Worm (Caenorhabditis elegans) whole organism, L3 larva: ENCODE results near the gene T05B4.10.

Experiments used
- ZK546.5 ChIP-seq: sonication (generic microtip); optimal IDR thresholded peaks from 2 replicates; lab custom pipeline; 2017; ENCODE audit warnings: missing biosample characterization, missing genetic modification characterization
- ama-1 ChIP-seq: fragments of 150-350 bp; optimal IDR thresholded peaks from 2 replicates; lab custom pipeline; 2018
- elt-1 ChIP-seq: fragments of 150-350 bp; optimal IDR thresholded peaks from 2 replicates; lab custom pipeline; 2014; ENCODE audit warnings: missing biosample characterization, missing genetic modification characterization
- elt-3 ChIP-seq, 3 experiments: fragments of 150-350 bp in 1 of 3; sonication (generic microtip) in 2 of 3; optimal IDR thresholded peaks; 2 replicates in 2 of 3; 4 replicates in 1 of 3; lab custom pipeline; 2014 to 2017; ENCODE audit warnings: missing biosample characterization in 3 of 3, missing genetic modification characterization in 3 of 3
- fkh-10 ChIP-seq: sonication (generic microtip); optimal IDR thresholded peaks from 2 replicates; lab custom pipeline; 2017; ENCODE audit warnings: missing biosample characterization, missing genetic modification reagents, missing genetic modification characterization
- nhr-237 ChIP-seq: fragments of 150-350 bp; optimal IDR thresholded peaks from 2 replicates; lab custom pipeline; 2014; ENCODE audit warnings: missing biosample characterization, missing genetic modification characterization
- snpc-4 ChIP-seq: fragments of 150-350 bp; optimal IDR thresholded peaks from 2 replicates; lab custom pipeline; 2014; ENCODE audit warnings: missing biosample characterization, missing genetic modification characterization
- ztf-11 ChIP-seq: fragments of 150-350 bp; optimal IDR thresholded peaks from 2 replicates; lab custom pipeline; 2014; ENCODE audit warnings: missing biosample characterization, missing genetic modification characterization

- no peak for TF ChIP-seq elt-1 (tag; lab: Kevin White, UChicago)
- TF ChIP-seq ama-1 (lab: Kevin White, UChicago) = no peak
- no peak for TF ChIP-seq nhr-237 (tag; lab: Kevin White, UChicago)
- TF ChIP-seq ZK546.5 (tag; lab: Kevin White, UChicago) = no peak
- TF ChIP-seq fkh-10 (GFP tag; lab: Kevin White, UChicago) = no peak
- no peak for TF ChIP-seq elt-3 (tag; optimal IDR thresholded peaks at IDR 0.05; lab: Kevin White, UChicago)
- no peak for TF ChIP-seq ztf-11 (tag; lab: Kevin White, UChicago)
- TF ChIP-seq snpc-4 (tag; lab: Kevin White, UChicago) = no peak
Measured at ce11 chrV:4160086-4160485, 39.6 kb upstream of the T05B4.10 start, which contains the start of gene Y45G5AM.5.
